Worm (Caenorhabditis elegans) whole organism, L1 larva: ENCODE results near the gene T07A5.1.

Experiments used
- F16B12.6 ChIP-seq: fragments of 150-350 bp; optimal IDR thresholded peaks from 2 replicates; lab custom pipeline; 2014; ENCODE audit warnings: missing biosample characterization, missing genetic modification characterization
- ama-1 ChIP-seq: fragments of 150-350 bp; optimal IDR thresholded peaks from 2 replicates; lab custom pipeline; 2014
- egl-13 ChIP-seq: sonication (generic microtip); optimal IDR thresholded peaks from 2 replicates; lab custom pipeline; 2016; ENCODE audit warnings: missing genotype, missing genetic modification reagents, missing genetic modification characterization, missing compliant biosample characterization
- elt-3 ChIP-seq, 6 experiments: fragments of 150-350 bp in 1 of 6; sonication (generic microtip); optimal IDR thresholded peaks; 2 replicates each; lab custom pipeline; 2017 to 2018; ENCODE audit warnings: missing biosample characterization in 6 of 6, missing genetic modification characterization in 6 of 6, inconsistent platforms in 1 of 6
- isw-1 ChIP-seq: fragments of 200-800 bp; sonication (Bioruptor generic); IDR thresholded peaks from 2 replicates; pipeline ENCODE4 v1.3.6; 2022; ENCODE audit warnings: missing genetic modification characterization, missing compliant biosample characterization
- lin-35 ChIP-seq, 2 experiments: fragments of 150-350 bp; optimal IDR thresholded peaks; 2 replicates each; lab custom pipeline; 2014; ENCODE audit warnings: missing biosample characterization in 2 of 2, missing genetic modification characterization in 2 of 2, missing genetic modification reagents in 2 of 2
- nhr-19 ChIP-seq: fragments of 200-800 bp; sonication (Bioruptor generic); conservative IDR thresholded peaks from 2 replicates; pipeline ENCODE4 v1.3.6; 2022; ENCODE audit warnings: missing genetic modification characterization, missing compliant biosample characterization
- sox-4 ChIP-seq: sonication (generic microtip); optimal IDR thresholded peaks from 2 replicates; lab custom pipeline; 2016; ENCODE audit warnings: missing genetic modification characterization, missing compliant biosample characterization

DNA sequence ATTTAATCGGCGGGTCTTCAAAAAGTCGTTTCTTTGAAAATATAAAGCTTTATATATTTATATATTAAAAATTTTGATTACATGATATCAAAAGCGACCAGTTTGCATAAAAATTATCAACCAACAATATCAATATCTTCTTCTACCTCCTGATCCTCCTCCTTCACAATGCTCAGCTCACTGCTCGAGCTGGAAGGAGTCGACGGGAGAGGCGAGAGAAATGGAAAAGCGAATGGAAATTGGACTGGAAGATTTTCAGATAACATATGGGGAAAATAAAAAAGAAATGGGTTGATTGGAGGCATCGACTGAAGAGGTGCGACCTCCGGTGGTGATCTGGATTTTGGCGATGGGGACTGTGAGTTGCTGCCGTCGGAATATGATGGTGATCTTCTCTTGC, 34.0 kb upstream of the T07A5.1 start:
- TF ChIP-seq isw-1 (no peak), sox-4 (no peak), ama-1 (lab: Kevin White, UChicago) (no peak), F16B12.6 (no peak), egl-13 (no peak), lin-35 (GFP tag; optimal IDR thresholded peaks at IDR 0.05; lab: Kevin White, UChicago) (no peak), elt-3 (tag; optimal IDR thresholded peaks at IDR 0.05; lab: Kevin White, UChicago) (no peak), nhr-19 (GFP tag; lab: Robert Waterston, UW) (no peak)
